Worm (Caenorhabditis elegans) whole organism, L3 larva: ENCODE data around the gene F41E6.12.

Source experiments
- ZK546.5 ChIP-seq: sonication (generic microtip); optimal IDR thresholded peaks from 2 replicates; lab custom pipeline; 2017; ENCODE audit warnings: missing biosample characterization, missing genetic modification characterization
- aly-2 ChIP-seq: fragments of 150-350 bp; optimal IDR thresholded peaks from 2 replicates; lab custom pipeline; 2014; ENCODE audit warnings: missing biosample characterization, missing genetic modification characterization

DNA sequence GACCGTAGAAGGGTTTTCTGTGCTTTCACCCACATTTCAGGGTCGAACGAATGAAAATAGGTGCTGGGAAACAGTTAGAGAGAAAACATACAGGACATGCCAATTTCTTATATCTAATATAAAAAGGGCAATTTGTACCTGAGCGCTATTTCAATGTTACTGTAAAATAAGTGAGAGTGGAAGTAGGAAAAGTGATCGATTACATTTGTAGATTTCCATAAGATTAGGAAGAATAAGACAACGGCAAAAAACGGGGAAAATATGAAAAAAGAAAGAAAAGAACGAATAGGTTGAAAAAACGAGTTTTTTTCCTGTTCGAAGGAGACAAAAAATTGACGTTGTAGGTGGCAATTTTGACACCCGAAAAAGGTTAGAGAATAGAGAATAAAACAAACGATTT is 39.3 kb upstream of the F41E6.12 start:
- TF ChIP-seq aly-2 (tag; lab: Kevin White, UChicago) (no peak), ZK546.5 (no peak)
